Worm (Caenorhabditis elegans): Measurements from ENCODE around the gene fbxb-44.
"Not testable (repeated sequence)": the region's sequence is repeated elsewhere in the genome, so short reads cannot be mapped to it uniquely, and the experiment has no call there.

The fbxb-44 gene

ce11 chrII:1521956-1522355, 16.7 kb upstream of the fbxb-44 start:
- TF ChIP-seq ztf-29 (GFP tag; IDR thresholded peaks at IDR 0.05): no peak
- TF ChIP-seq med-1 (GFP tag; optimal IDR thresholded peaks at IDR 0.05; ENCODE audit: insufficient read depth): no peak
- no peak for TF ChIP-seq tab-1 (GFP tag; IDR thresholded peaks at IDR 0.05)
- TF ChIP-seq cog-1 (tag; optimal IDR thresholded peaks at IDR 0.05): no peak
- no peak for TF ChIP-seq klf-2 (GFP tag; conservative IDR thresholded peaks at IDR 0.05)
- TF ChIP-seq ref-1 (GFP tag; conservative IDR thresholded peaks at IDR 0.05): no peak
- TF ChIP-seq T22C8.4 (GFP tag; IDR thresholded peaks at IDR 0.05): no peak
- no peak for TF ChIP-seq ztf-23 (GFP tag; IDR thresholded peaks at IDR 0.05)
- TF ChIP-seq flt-1 (GFP tag; IDR thresholded peaks at IDR 0.05): no peak

DNA sequence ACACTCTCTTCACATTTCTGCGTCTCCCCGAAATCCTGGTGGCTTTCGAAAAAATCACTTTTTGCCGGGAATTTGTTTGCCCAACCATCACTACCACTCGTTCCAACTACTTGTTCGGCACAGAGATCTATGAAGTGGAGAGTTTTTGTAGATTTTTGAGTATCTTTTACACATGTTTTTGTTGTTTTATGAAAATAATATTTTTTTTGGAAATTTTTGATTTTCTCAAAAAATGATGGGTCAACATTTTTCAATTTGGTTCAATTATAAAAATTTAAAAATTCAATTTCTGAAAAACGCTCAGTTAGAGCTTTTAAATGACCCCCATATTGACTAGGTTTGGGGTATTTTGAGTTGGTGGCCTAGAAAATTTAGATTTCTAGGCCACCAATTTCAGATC, 13.2 kb upstream of the fbxb-44 start, which contains the start of gene Y51H7BR.7:
Gene Y51H7BR.7 (minus strand): TSS at position 101 of the 400 bp plus-strand sequence.
- TF ChIP-seq med-1 (GFP tag; optimal IDR thresholded peaks at IDR 0.05; ENCODE audit: insufficient read depth) (no peak), klf-2 (GFP tag; conservative IDR thresholded peaks at IDR 0.05) (no peak)

- TF ChIP-seq med-1 (GFP tag; optimal IDR thresholded peaks at IDR 0.05; ENCODE audit: insufficient read depth) (no peak), ref-1 (GFP tag; conservative IDR thresholded peaks at IDR 0.05) (no peak), T22C8.4 (GFP tag; IDR thresholded peaks at IDR 0.05) (no peak), klf-2 (GFP tag; conservative IDR thresholded peaks at IDR 0.05) (no peak), cog-1 (tag; optimal IDR thresholded peaks at IDR 0.05) (no peak), ztf-29 (GFP tag; IDR thresholded peaks at IDR 0.05) (no peak), flt-1 (GFP tag; IDR thresholded peaks at IDR 0.05) (no peak), ztf-23 (GFP tag; IDR thresholded peaks at IDR 0.05) (no peak), tab-1 (GFP tag; IDR thresholded peaks at IDR 0.05) (no peak)
Measured at ce11 chrII:1529057-1529456, 9.6 kb upstream of the fbxb-44 start, which contains the start of gene Y51H7BR.4. Y51H7BR.4 (plus strand) TSS chrII:1529357.

DNA sequence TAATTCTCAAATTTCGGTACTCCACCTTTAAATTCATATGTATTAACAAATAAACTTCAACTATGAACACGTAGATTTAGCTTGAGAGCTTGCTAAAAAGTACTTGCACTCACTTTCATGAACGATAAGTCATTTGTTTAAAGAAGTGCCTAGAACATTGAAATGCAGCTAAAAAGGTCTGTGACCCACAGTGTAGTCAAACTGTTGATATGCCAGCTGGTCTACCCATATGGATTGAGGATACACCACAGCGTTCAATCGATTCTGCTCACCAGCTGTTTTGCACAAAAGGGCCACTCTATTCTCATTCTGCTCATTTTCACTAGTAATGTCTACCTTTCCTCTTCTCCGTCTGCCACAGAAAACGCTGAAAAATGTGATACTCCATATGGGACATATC, 2.8 kb upstream of the fbxb-44 start, which contains the start of gene fbxb-43:
Gene fbxb-43 (plus strand): TSS at position 301 of the 400 bp plus-strand sequence.
- TF ChIP-seq klf-2 (GFP tag; conservative IDR thresholded peaks at IDR 0.05) (no peak), tab-1 (GFP tag; IDR thresholded peaks at IDR 0.05) (no peak), ref-1 (GFP tag; conservative IDR thresholded peaks at IDR 0.05) (no peak), T22C8.4 (GFP tag; IDR thresholded peaks at IDR 0.05) (no peak), med-1 (GFP tag; optimal IDR thresholded peaks at IDR 0.05; ENCODE audit: insufficient read depth) (no peak), ztf-23 (GFP tag; IDR thresholded peaks at IDR 0.05) (no peak), ztf-29 (GFP tag; IDR thresholded peaks at IDR 0.05) (no peak), cog-1 (tag; optimal IDR thresholded peaks at IDR 0.05) (no peak), flt-1 (GFP tag; IDR thresholded peaks at IDR 0.05) (no peak)

ce11 chrII:1537321-1537720, 1.4 kb upstream of the fbxb-44 start, which contains the start of gene fbxb-42:
fbxb-42 (plus strand) TSS chrII:1537621.
- no peak for TF ChIP-seq ztf-23 (GFP tag; IDR thresholded peaks at IDR 0.05)

ce11 chrII:1540628-1541027, 1.9 kb downstream of the fbxb-44 start, which contains the start of gene poml-4:
poml-4 (plus strand) TSS chrII:1540928.
- not testable (repeated sequence) for TF ChIP-seq cog-1 (tag; optimal IDR thresholded peaks at IDR 0.05); med-1 (GFP tag; optimal IDR thresholded peaks at IDR 0.05; ENCODE audit: insufficient read depth); ref-1 (GFP tag; conservative IDR thresholded peaks at IDR 0.05)

- not testable (repeated sequence) for TF ChIP-seq ref-1 (GFP tag; conservative IDR thresholded peaks at IDR 0.05); tab-1 (GFP tag; IDR thresholded peaks at IDR 0.05); klf-2 (GFP tag; conservative IDR thresholded peaks at IDR 0.05)
Measured at ce11 chrII:1543182-1543581, 4.5 kb downstream of the fbxb-44 start, which contains the start of gene K05F6.4. K05F6.4 (plus strand) TSS chrII:1543482.

DNA sequence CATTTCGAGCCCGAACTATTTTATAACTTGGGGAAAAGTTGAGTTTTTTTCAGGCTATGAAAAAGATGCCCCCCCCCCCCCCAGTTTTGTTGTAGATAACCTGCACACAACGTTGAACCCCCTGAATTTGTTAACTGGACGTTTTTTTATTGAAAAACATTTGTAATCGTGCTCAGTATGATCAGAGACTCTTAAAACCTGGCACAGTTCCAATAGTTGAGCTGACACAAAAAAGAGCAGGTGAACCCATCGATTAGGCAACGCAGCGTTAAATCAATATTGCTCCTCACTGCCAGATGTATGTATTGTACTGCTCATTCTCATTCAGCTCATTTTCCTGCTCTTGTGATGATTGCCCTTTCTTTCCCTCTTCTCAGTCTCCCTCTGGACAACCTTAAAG, 6.9 kb downstream of the fbxb-44 start, which contains the start of gene K05F6.12:
Gene K05F6.12 (plus strand): TSS at position 301 of the 400 bp plus-strand sequence.
- no peak for TF ChIP-seq med-1 (GFP tag; optimal IDR thresholded peaks at IDR 0.05; ENCODE audit: insufficient read depth)
- TF ChIP-seq tab-1 (GFP tag; IDR thresholded peaks at IDR 0.05): no peak
- TF ChIP-seq T22C8.4 (GFP tag; IDR thresholded peaks at IDR 0.05): no peak
- TF ChIP-seq ztf-29 (GFP tag; IDR thresholded peaks at IDR 0.05): no peak
- TF ChIP-seq ztf-23 (GFP tag; IDR thresholded peaks at IDR 0.05): no peak
- TF ChIP-seq flt-1 (GFP tag; IDR thresholded peaks at IDR 0.05): no peak

DNA sequence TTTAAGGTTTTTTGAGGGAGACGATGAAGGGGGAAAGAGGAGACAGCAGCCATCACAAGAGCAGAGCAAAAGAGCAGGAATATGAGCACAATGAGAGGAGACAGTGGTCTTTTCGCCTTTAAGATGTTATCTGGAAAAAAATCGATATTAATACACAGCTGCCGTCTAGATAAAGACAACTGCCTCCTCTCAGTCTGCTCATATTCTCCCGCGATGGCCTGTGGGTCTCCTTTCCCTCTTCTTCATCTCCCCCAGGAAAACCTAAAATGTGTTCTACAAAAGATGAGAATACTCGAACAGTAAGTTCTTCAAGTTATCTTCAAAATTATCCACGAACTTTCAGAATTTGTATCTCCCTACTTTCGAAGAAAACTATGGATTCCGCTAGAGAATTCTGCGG, 11.8 kb downstream of the fbxb-44 start, which contains the start of the genes fbxb-52 and fbxb-51:
Gene fbxb-52 (minus strand): TSS at position 101 of the 400 bp plus-strand sequence.
Gene fbxb-51 (plus strand): TSS at position 212 of the 400 bp plus-strand sequence.
- TF ChIP-seq ref-1 (GFP tag; conservative IDR thresholded peaks at IDR 0.05) (no peak), ztf-23 (GFP tag; IDR thresholded peaks at IDR 0.05) (no peak), T22C8.4 (GFP tag; IDR thresholded peaks at IDR 0.05) (no peak)

- TF ChIP-seq T22C8.4 (GFP tag; IDR thresholded peaks at IDR 0.05); med-1 (GFP tag; optimal IDR thresholded peaks at IDR 0.05; ENCODE audit: insufficient read depth); cog-1 (tag; optimal IDR thresholded peaks at IDR 0.05): not testable (repeated sequence)
Measured at ce11 chrII:1556217-1556616, 17.5 kb downstream of the fbxb-44 start, which contains the start of the genes fbxb-54 and fbxb-50. fbxb-54 (minus strand) TSS chrII:1556317. fbxb-50 (plus strand) TSS chrII:1556443.

DNA sequence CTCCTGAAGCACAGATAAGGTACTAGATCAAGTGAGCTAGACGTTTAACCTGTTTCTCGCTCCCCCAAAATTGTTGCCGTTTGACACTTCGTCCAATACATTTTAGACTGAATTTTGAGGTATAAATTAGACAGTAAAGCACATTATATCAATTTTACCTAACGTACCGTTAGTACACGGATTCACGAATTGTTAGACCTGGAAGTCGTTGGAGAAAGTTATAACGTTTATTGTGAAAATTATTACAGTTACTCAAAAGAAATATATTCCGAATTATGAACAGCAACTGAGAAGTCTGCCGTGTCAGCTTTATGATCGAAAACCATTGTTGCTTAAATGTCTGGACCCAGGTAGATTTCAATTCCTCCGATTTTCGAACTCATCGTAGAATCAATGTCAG, 22.1 kb downstream of the fbxb-44 start:
- TF ChIP-seq flt-1 (GFP tag; IDR thresholded peaks at IDR 0.05) (no peak), tab-1 (GFP tag; IDR thresholded peaks at IDR 0.05) (no peak), cog-1 (tag; optimal IDR thresholded peaks at IDR 0.05) (no peak), T22C8.4 (GFP tag; IDR thresholded peaks at IDR 0.05) (no peak), ztf-23 (GFP tag; IDR thresholded peaks at IDR 0.05) (no peak), klf-2 (GFP tag; conservative IDR thresholded peaks at IDR 0.05) (no peak), med-1 (GFP tag; optimal IDR thresholded peaks at IDR 0.05; ENCODE audit: insufficient read depth) (no peak), ztf-29 (GFP tag; IDR thresholded peaks at IDR 0.05) (no peak), ref-1 (GFP tag; conservative IDR thresholded peaks at IDR 0.05) (no peak)
